Worm (Caenorhabditis elegans) whole organism, L2 larva: ENCODE results near the gene F44E2.6.

Experiments
- C34F6.9 ChIP-seq: fragments of 150-350 bp; optimal IDR thresholded peaks from 2 replicates; lab custom pipeline; 2014; ENCODE audit warnings: missing biosample characterization, missing genetic modification characterization
- F13H6.1 ChIP-seq: sonication (generic microtip); optimal IDR thresholded peaks from 2 replicates; lab custom pipeline; 2016; ENCODE audit warnings: missing genetic modification characterization, missing compliant biosample characterization
- R02D3.7 ChIP-seq: fragments of 150-350 bp; optimal IDR thresholded peaks from 2 replicates; lab custom pipeline; 2014; ENCODE audit warnings: missing biosample characterization, missing genetic modification characterization
- Y55F3AM.14 ChIP-seq: fragments of 200-800 bp; sonication (Bioruptor generic); optimal IDR thresholded peaks from 2 replicates; lab custom pipeline; 2018; ENCODE audit warnings: mild to moderate bottlenecking, missing genetic modification characterization, missing compliant biosample characterization
- ZK546.5 ChIP-seq: sonication (generic microtip); optimal IDR thresholded peaks from 2 replicates; lab custom pipeline; 2017; ENCODE audit warnings: missing biosample characterization, missing genetic modification characterization
- alr-1 ChIP-seq: fragments of 150-350 bp; optimal IDR thresholded peaks from 2 replicates; lab custom pipeline; 2014; ENCODE audit warnings: missing biosample characterization, missing genetic modification characterization
- aly-2 ChIP-seq: fragments of 150-350 bp; optimal IDR thresholded peaks from 2 replicates; lab custom pipeline; 2014; ENCODE audit warnings: missing biosample characterization, missing genetic modification characterization
- ama-1 ChIP-seq: fragments of 150-350 bp; optimal IDR thresholded peaks from 2 replicates; lab custom pipeline; 2018; ENCODE audit warnings: inconsistent platforms
- blmp-1 ChIP-seq: sonication (generic microtip); optimal IDR thresholded peaks from 2 replicates; lab custom pipeline; 2017; ENCODE audit warnings: missing genetic modification characterization, mild to moderate bottlenecking, missing compliant biosample characterization, antibody characterized with exemption, moderate library complexity; ENCODE audit not compliant: insufficient read depth
- ceh-16 ChIP-seq: fragments of 150-350 bp; optimal IDR thresholded peaks from 2 replicates; lab custom pipeline; 2014; ENCODE audit warnings: missing biosample characterization, missing genetic modification characterization
- ceh-82 ChIP-seq: fragments of 150-350 bp; optimal IDR thresholded peaks from 2 replicates; lab custom pipeline; 2014; ENCODE audit warnings: missing biosample characterization, missing genetic modification characterization
- crh-2 ChIP-seq: sonication (generic microtip); optimal IDR thresholded peaks from 2 replicates; lab custom pipeline; 2017; ENCODE audit warnings: missing biosample characterization, missing genetic modification characterization
- dmd-4 ChIP-seq: sonication (generic microtip); optimal IDR thresholded peaks from 2 replicates; lab custom pipeline; 2017; ENCODE audit warnings: missing biosample characterization, missing genetic modification characterization
- egl-27 ChIP-seq: sonication (generic microtip); optimal IDR thresholded peaks from 3 replicates; lab custom pipeline; 2017; ENCODE audit warnings: missing biosample characterization, missing genetic modification reagents, missing genetic modification characterization
- elt-1 ChIP-seq: fragments of 150-350 bp; optimal IDR thresholded peaks from 2 replicates; lab custom pipeline; 2014; ENCODE audit warnings: missing biosample characterization, missing genetic modification characterization
- elt-3 ChIP-seq: sonication (generic microtip); optimal IDR thresholded peaks from 2 replicates; lab custom pipeline; 2017; ENCODE audit warnings: missing biosample characterization, missing genetic modification characterization
- fos-1 ChIP-seq: fragments of 150-350 bp; optimal IDR thresholded peaks from 2 replicates; lab custom pipeline; 2014; ENCODE audit warnings: missing biosample characterization, missing genetic modification characterization
- gmeb-1 ChIP-seq: fragments of 150-350 bp; optimal IDR thresholded peaks from 2 replicates; lab custom pipeline; 2014; ENCODE audit warnings: missing biosample characterization, missing genetic modification characterization
- lin-11 ChIP-seq: fragments of 150-350 bp; sonication (generic microtip); optimal IDR thresholded peaks from 2 replicates; lab custom pipeline; 2014; ENCODE audit warnings: missing biosample characterization, missing genetic modification characterization, inconsistent platforms, mixed read lengths
- lin-13 ChIP-seq: fragments of 150-350 bp; optimal IDR thresholded peaks from 2 replicates; lab custom pipeline; 2014; ENCODE audit warnings: missing biosample characterization, missing genetic modification reagents, missing genetic modification characterization
- lin-39 ChIP-seq: fragments of 150-350 bp; optimal IDR thresholded peaks from 2 replicates; lab custom pipeline; 2014; ENCODE audit warnings: missing biosample characterization, missing genetic modification reagents, missing genetic modification characterization
- lsy-2 ChIP-seq, 2 experiments: fragments of 150-350 bp in 1 of 2; sonication (generic microtip) in 1 of 2; optimal IDR thresholded peaks; 2 replicates each; lab custom pipeline; 2014 to 2017; ENCODE audit warnings: missing biosample characterization in 2 of 2, missing genetic modification characterization in 2 of 2
- mab-5 ChIP-seq: fragments of 150-350 bp; optimal IDR thresholded peaks from 2 replicates; lab custom pipeline; 2014; ENCODE audit warnings: missing biosample characterization, missing genetic modification characterization
- mbf-1 ChIP-seq: sonication (generic microtip); optimal IDR thresholded peaks from 2 replicates; lab custom pipeline; 2017; ENCODE audit warnings: missing biosample characterization, missing genetic modification characterization
- mdl-1 ChIP-seq, 2 experiments: fragments of 150-350 bp in 1 of 2; sonication (generic microtip) in 1 of 2; optimal IDR thresholded peaks; 2 replicates each; lab custom pipeline; 2017; ENCODE audit warnings: missing biosample characterization in 2 of 2, missing genetic modification characterization in 2 of 2
- nhr-10 ChIP-seq: sonication (generic microtip); optimal IDR thresholded peaks from 2 replicates; lab custom pipeline; 2017; ENCODE audit warnings: missing biosample characterization, missing genetic modification characterization
- nhr-11 ChIP-seq: fragments of 150-350 bp; optimal IDR thresholded peaks from 2 replicates; lab custom pipeline; 2014; ENCODE audit warnings: missing biosample characterization, missing genetic modification characterization
- nhr-12 ChIP-seq: fragments of 150-350 bp; optimal IDR thresholded peaks from 2 replicates; lab custom pipeline; 2014; ENCODE audit warnings: missing biosample characterization, missing genetic modification characterization
- nhr-129 ChIP-seq: fragments of 150-350 bp; optimal IDR thresholded peaks from 2 replicates; lab custom pipeline; 2014; ENCODE audit warnings: missing biosample characterization, missing genetic modification characterization
- nhr-21 ChIP-seq: fragments of 150-350 bp; optimal IDR thresholded peaks from 2 replicates; lab custom pipeline; 2014; ENCODE audit warnings: missing biosample characterization, missing genetic modification characterization
- nhr-23 ChIP-seq: fragments of 150-350 bp; optimal IDR thresholded peaks from 2 replicates; lab custom pipeline; 2014; ENCODE audit warnings: missing biosample characterization, missing genetic modification reagents, missing genetic modification characterization
- nhr-237 ChIP-seq: fragments of 150-350 bp; optimal IDR thresholded peaks from 2 replicates; lab custom pipeline; 2014; ENCODE audit warnings: missing biosample characterization, missing genetic modification characterization
- nhr-25 ChIP-seq: fragments of 150-350 bp; sonication (generic microtip); optimal IDR thresholded peaks from 3 replicates; lab custom pipeline; 2014; ENCODE audit warnings: missing biosample characterization, missing genetic modification characterization
- nhr-6 ChIP-seq: fragments of 150-350 bp; optimal IDR thresholded peaks from 2 replicates; lab custom pipeline; 2014; ENCODE audit warnings: missing biosample characterization, missing genetic modification characterization
- nhr-77 ChIP-seq: fragments of 150-350 bp; optimal IDR thresholded peaks from 2 replicates; lab custom pipeline; 2014; ENCODE audit warnings: missing biosample characterization, missing genetic modification characterization
- peb-1 ChIP-seq: fragments of 150-350 bp; optimal IDR thresholded peaks from 2 replicates; lab custom pipeline; 2014; ENCODE audit warnings: missing biosample characterization, missing genetic modification characterization
- sem-4 ChIP-seq: fragments of 150-350 bp; optimal IDR thresholded peaks from 2 replicates; lab custom pipeline; 2014; ENCODE audit warnings: missing biosample characterization, missing genetic modification reagents, missing genetic modification characterization
- skn-1 ChIP-seq: sonication (generic microtip); optimal IDR thresholded peaks from 2 replicates; lab custom pipeline; 2017; ENCODE audit warnings: missing biosample characterization, missing genetic modification characterization
- sma-3 ChIP-seq: sonication (generic microtip); optimal IDR thresholded peaks from 2 replicates; lab custom pipeline; 2016; ENCODE audit warnings: missing genetic modification reagents, missing genetic modification characterization, missing compliant biosample characterization
- sma-9 ChIP-seq, 2 experiments: fragments of 150-350 bp in 1 of 2; sonication (generic microtip) in 1 of 2; optimal IDR thresholded peaks; 2 replicates each; lab custom pipeline; 2014 to 2016; ENCODE audit warnings: missing genetic modification characterization in 2 of 2, mild to moderate bottlenecking in 1 of 2, missing biosample characterization in 1 of 2, missing compliant biosample characterization in 1 of 2, missing genetic modification reagents in 1 of 2, moderate library complexity in 1 of 2
- snpc-4 ChIP-seq: fragments of 150-350 bp; optimal IDR thresholded peaks from 2 replicates; lab custom pipeline; 2014; ENCODE audit warnings: missing biosample characterization, missing genetic modification characterization
- unc-39 ChIP-seq: fragments of 150-350 bp; optimal IDR thresholded peaks from 2 replicates; lab custom pipeline; 2014; ENCODE audit warnings: missing biosample characterization, missing genetic modification characterization
- unc-55 ChIP-seq: fragments of 150-350 bp; sonication (generic microtip); optimal IDR thresholded peaks from 3 replicates; lab custom pipeline; 2014; ENCODE audit warnings: missing biosample characterization, missing genetic modification reagents, missing genetic modification characterization
- unc-62 ChIP-seq: fragments of 150-350 bp; optimal IDR thresholded peaks from 2 replicates; lab custom pipeline; 2014; ENCODE audit warnings: missing biosample characterization, missing genetic modification reagents, missing genetic modification characterization
- zag-1 ChIP-seq: fragments of 150-350 bp; optimal IDR thresholded peaks from 2 replicates; lab custom pipeline; 2014; ENCODE audit warnings: missing biosample characterization, missing genetic modification characterization
- ztf-1 ChIP-seq: fragments of 200-800 bp; sonication (Bioruptor generic); conservative IDR thresholded peaks from 2 replicates; pipeline ENCODE4 v1.3.6; 2022; ENCODE audit warnings: missing genetic modification characterization, missing compliant biosample characterization
- ztf-11 ChIP-seq: sonication (generic microtip); optimal IDR thresholded peaks from 2 replicates; lab custom pipeline; 2017; ENCODE audit warnings: missing biosample characterization, missing genetic modification characterization
- ztf-4 ChIP-seq: fragments of 150-350 bp; optimal IDR thresholded peaks from 2 replicates; lab custom pipeline; 2014; ENCODE audit warnings: missing biosample characterization, missing genetic modification characterization

The F44E2.6 gene

ce11 chrIII:8887184-8887801 is 42.3 kb upstream of the F44E2.6 start, which contains the start of gene famh-136:
Gene famh-136, plus strand, starts transcription at chrIII:8887751.
- TF ChIP-seq skn-1 (tag; lab: Kevin White, UChicago): peak; percentile 33
- TF ChIP-seq elt-3 (tag; lab: Kevin White, UChicago): no peak
- no peak for TF ChIP-seq nhr-10 (tag; lab: Kevin White, UChicago)
- peak; percentile 87 for TF ChIP-seq sma-3
- no peak for TF ChIP-seq lin-11 (tag; lab: Kevin White, UChicago)
- no peak for TF ChIP-seq peb-1 (tag; lab: Kevin White, UChicago)
- no peak for TF ChIP-seq ama-1 (lab: Kevin White, UChicago)
- peak; percentile 80 for TF ChIP-seq unc-55 (GFP tag; lab: Kevin White, UChicago)
- peak; percentile 81 for TF ChIP-seq lin-13 (GFP tag; lab: Kevin White, UChicago)
- peak; percentile 66 for TF ChIP-seq F13H6.1 (tag; lab: Kevin White, UChicago)
- peak; percentile 88 for TF ChIP-seq nhr-129 (tag; lab: Kevin White, UChicago)
- no peak for TF ChIP-seq R02D3.7
- peak; percentile 91 for TF ChIP-seq gmeb-1
- TF ChIP-seq nhr-6: peak; percentile 72
- TF ChIP-seq nhr-12 (tag; lab: Kevin White, UChicago): no peak
- TF ChIP-seq blmp-1: peak; percentile 13
- no peak for TF ChIP-seq ceh-16 (tag; lab: Kevin White, UChicago)
- TF ChIP-seq egl-27 (tag; lab: Kevin White, UChicago): peak; percentile 11
- peak; percentile 95 for TF ChIP-seq C34F6.9
- peak; percentile 81 to 96 for TF ChIP-seq lsy-2 (tag; optimal IDR thresholded peaks at IDR 0.05; lab: Kevin White, UChicago)
- no peak for TF ChIP-seq aly-2
- TF ChIP-seq mdl-1 (tag; optimal IDR thresholded peaks at IDR 0.05; lab: Kevin White, UChicago): peak in 1 of 2 experiments; percentile 5
- no peak for TF ChIP-seq alr-1 (tag; lab: Kevin White, UChicago)
- peak; percentile 66 for TF ChIP-seq ztf-4 (tag; lab: Kevin White, UChicago)
- peak; percentile 39 for TF ChIP-seq ceh-82 (tag; lab: Kevin White, UChicago)
- no peak for TF ChIP-seq elt-1 (tag; lab: Kevin White, UChicago)
- no peak for TF ChIP-seq dmd-4 (tag; lab: Kevin White, UChicago)
- peak; percentile 87 for TF ChIP-seq fos-1 (tag; lab: Kevin White, UChicago)
- no peak for TF ChIP-seq ZK546.5
- peak; percentile 77 for TF ChIP-seq sma-9 (GFP tag; optimal IDR thresholded peaks at IDR 0.05; lab: Kevin White, UChicago)
- no peak for TF ChIP-seq sma-9 (tag; optimal IDR thresholded peaks at IDR 0.05; lab: Kevin White, UChicago)
- no peak for TF ChIP-seq lin-39 (tag; lab: Kevin White, UChicago)
- TF ChIP-seq nhr-11: no peak
- peak; percentile 76 for TF ChIP-seq nhr-21 (tag; lab: Kevin White, UChicago)
- TF ChIP-seq nhr-23 (tag; lab: Kevin White, UChicago): no peak
- TF ChIP-seq Y55F3AM.14 (GFP tag; lab: Kevin White, UChicago): peak; percentile 90
- TF ChIP-seq nhr-25 (tag; lab: Kevin White, UChicago): peak; percentile 77
- no peak for TF ChIP-seq unc-62 (GFP tag; lab: Kevin White, UChicago)
- TF ChIP-seq zag-1 (tag; lab: Kevin White, UChicago): peak; percentile 4
- peak; percentile 91 for TF ChIP-seq crh-2
- peak; percentile 19 for TF ChIP-seq snpc-4 (tag; lab: Kevin White, UChicago)
- TF ChIP-seq ztf-11: no peak
- TF ChIP-seq nhr-77 (tag; lab: Kevin White, UChicago): peak; percentile 34
- no peak for TF ChIP-seq unc-39 (tag; lab: Kevin White, UChicago)
- peak; percentile 85 for TF ChIP-seq sem-4 (tag; lab: Kevin White, UChicago)
- TF ChIP-seq ztf-1 (GFP tag; lab: Robert Waterston, UW): no peak
- TF ChIP-seq nhr-237 (tag; lab: Kevin White, UChicago): no peak
- TF ChIP-seq mab-5 (tag; lab: Kevin White, UChicago): peak; percentile 69
- no peak for TF ChIP-seq mbf-1
